Worm (Caenorhabditis elegans) whole organism, L3 larva: Measurements from ENCODE around the gene his-5.

Source experiments
- R02D3.7 ChIP-seq: fragments of 150-350 bp; optimal IDR thresholded peaks from 2 replicates; lab custom pipeline; 2014; ENCODE audit warnings: missing biosample characterization, missing genetic modification characterization
- aly-2 ChIP-seq: fragments of 150-350 bp; optimal IDR thresholded peaks from 2 replicates; lab custom pipeline; 2014; ENCODE audit warnings: missing biosample characterization, missing genetic modification characterization
- ama-1 ChIP-seq: fragments of 150-350 bp; optimal IDR thresholded peaks from 2 replicates; lab custom pipeline; 2018
- ceh-16 ChIP-seq: sonication (generic microtip); optimal IDR thresholded peaks from 2 replicates; lab custom pipeline; 2017; ENCODE audit warnings: missing biosample characterization, missing genetic modification characterization
- ceh-28 ChIP-seq: fragments of 150-350 bp; optimal IDR thresholded peaks from 2 replicates; lab custom pipeline; 2014; ENCODE audit warnings: missing biosample characterization, missing genetic modification reagents, missing genetic modification characterization
- ceh-82 ChIP-seq: fragments of 150-350 bp; optimal IDR thresholded peaks from 2 replicates; lab custom pipeline; 2014; ENCODE audit warnings: missing biosample characterization, missing genetic modification characterization
- daf-12 ChIP-seq: fragments of 150-350 bp; optimal IDR thresholded peaks from 2 replicates; lab custom pipeline; 2014; ENCODE audit warnings: missing biosample characterization, missing genetic modification reagents, missing genetic modification characterization
- egl-27 ChIP-seq: sonication (generic microtip); optimal IDR thresholded peaks from 4 replicates; lab custom pipeline; 2017; ENCODE audit warnings: missing biosample characterization, missing genetic modification reagents, missing genetic modification characterization
- egl-5 ChIP-seq: fragments of 150-350 bp; optimal IDR thresholded peaks from 2 replicates; lab custom pipeline; 2017; ENCODE audit warnings: missing biosample characterization, missing genetic modification reagents, missing genetic modification characterization, inconsistent platforms
- elt-1 ChIP-seq: fragments of 150-350 bp; optimal IDR thresholded peaks from 2 replicates; lab custom pipeline; 2014; ENCODE audit warnings: missing biosample characterization, missing genetic modification characterization
- elt-2 ChIP-seq: sonication (generic microtip); optimal IDR thresholded peaks from 2 replicates; lab custom pipeline; 2016; ENCODE audit warnings: missing genetic modification reagents, mild to moderate bottlenecking, missing genetic modification characterization, missing compliant biosample characterization
- elt-3 ChIP-seq, 3 experiments: fragments of 150-350 bp in 1 of 3; sonication (generic microtip) in 2 of 3; optimal IDR thresholded peaks; 2 replicates in 2 of 3; 4 replicates in 1 of 3; lab custom pipeline; 2014 to 2017; ENCODE audit warnings: missing biosample characterization in 3 of 3, missing genetic modification characterization in 3 of 3
- eor-1 ChIP-seq, 2 experiments: fragments of 150-350 bp; optimal IDR thresholded peaks; 2 replicates each; lab custom pipeline; 2014 to 2018; ENCODE audit warnings: missing biosample characterization in 2 of 2, missing genetic modification characterization in 2 of 2
- fkh-10 ChIP-seq: sonication (generic microtip); optimal IDR thresholded peaks from 2 replicates; lab custom pipeline; 2017; ENCODE audit warnings: missing biosample characterization, missing genetic modification reagents, missing genetic modification characterization
- fkh-2 ChIP-seq: fragments of 150-350 bp; optimal IDR thresholded peaks from 2 replicates; lab custom pipeline; 2014; ENCODE audit warnings: missing biosample characterization, missing genetic modification reagents, missing genetic modification characterization
- hmg-11 ChIP-seq: sonication (generic microtip); optimal IDR thresholded peaks from 2 replicates; lab custom pipeline; 2016; ENCODE audit warnings: missing genetic modification characterization, missing compliant biosample characterization
- lin-15B ChIP-seq: fragments of 150-350 bp; optimal IDR thresholded peaks from 2 replicates; lab custom pipeline; 2014; ENCODE audit warnings: missing biosample characterization, missing genetic modification characterization
- lin-39 ChIP-seq: fragments of 150-350 bp; optimal IDR thresholded peaks from 2 replicates; lab custom pipeline; 2018; ENCODE audit warnings: missing biosample characterization, missing genetic modification reagents, missing genetic modification characterization
- lsy-12 ChIP-seq: sonication (generic microtip); optimal IDR thresholded peaks from 2 replicates; lab custom pipeline; 2016; ENCODE audit warnings: mild to moderate bottlenecking, missing genetic modification characterization, missing compliant biosample characterization
- nfya-1 ChIP-seq: sonication (generic microtip); optimal IDR thresholded peaks from 2 replicates; lab custom pipeline; 2017; ENCODE audit warnings: missing genetic modification characterization, mild to moderate bottlenecking, missing compliant biosample characterization, antibody characterized with exemption, moderate library complexity; ENCODE audit not compliant: insufficient read depth
- nhr-11 ChIP-seq: fragments of 150-350 bp; optimal IDR thresholded peaks from 2 replicates; lab custom pipeline; 2014; ENCODE audit warnings: missing biosample characterization, missing genetic modification characterization
- nhr-12 ChIP-seq: fragments of 150-350 bp; optimal IDR thresholded peaks from 2 replicates; lab custom pipeline; 2014; ENCODE audit warnings: missing biosample characterization, missing genetic modification characterization
- nhr-23 ChIP-seq: fragments of 150-350 bp; optimal IDR thresholded peaks from 2 replicates; lab custom pipeline; 2014; ENCODE audit warnings: missing biosample characterization, missing genetic modification reagents, missing genetic modification characterization
- nhr-237 ChIP-seq: fragments of 150-350 bp; optimal IDR thresholded peaks from 2 replicates; lab custom pipeline; 2014; ENCODE audit warnings: missing biosample characterization, missing genetic modification characterization
- nhr-43 ChIP-seq: sonication (generic microtip); optimal IDR thresholded peaks from 2 replicates; lab custom pipeline; 2016; ENCODE audit warnings: mild to moderate bottlenecking, missing genetic modification characterization, missing compliant biosample characterization; ENCODE audit not compliant: poor library complexity, severe bottlenecking
- nhr-76 ChIP-seq: fragments of 150-350 bp; sonication (generic microtip); optimal IDR thresholded peaks from 5 replicates; lab custom pipeline; 2014; ENCODE audit warnings: missing biosample characterization, missing genetic modification characterization
- nhr-77 ChIP-seq: fragments of 150-350 bp; optimal IDR thresholded peaks from 2 replicates; lab custom pipeline; 2014; ENCODE audit warnings: missing biosample characterization, missing genetic modification characterization
- pha-4 ChIP-seq: fragments of 150-350 bp; optimal IDR thresholded peaks from 2 replicates; lab custom pipeline; 2014; ENCODE audit warnings: missing biosample characterization, missing genetic modification reagents, missing genetic modification characterization
- pqm-1 ChIP-seq: fragments of 150-350 bp; optimal IDR thresholded peaks from 2 replicates; lab custom pipeline; 2017; ENCODE audit warnings: missing biosample characterization, missing genetic modification characterization, inconsistent platforms
- sea-2 ChIP-seq: fragments of 150-350 bp; sonication (generic microtip); optimal IDR thresholded peaks from 4 replicates; lab custom pipeline; 2014; ENCODE audit warnings: missing biosample characterization, missing genetic modification reagents, missing genetic modification characterization
- skn-1 ChIP-seq: fragments of 150-350 bp; optimal IDR thresholded peaks from 2 replicates; lab custom pipeline; 2014; ENCODE audit warnings: missing biosample characterization, missing genetic modification characterization
- snpc-4 ChIP-seq: fragments of 150-350 bp; optimal IDR thresholded peaks from 2 replicates; lab custom pipeline; 2014; ENCODE audit warnings: missing biosample characterization, missing genetic modification characterization
- unc-62 ChIP-seq: fragments of 150-350 bp; sonication (generic microtip); optimal IDR thresholded peaks from 4 replicates; lab custom pipeline; 2014; ENCODE audit warnings: missing biosample characterization, missing genetic modification reagents, missing genetic modification characterization
- zag-1 ChIP-seq: fragments of 150-350 bp; optimal IDR thresholded peaks from 2 replicates; lab custom pipeline; 2014; ENCODE audit warnings: missing biosample characterization, missing genetic modification characterization
- ztf-11 ChIP-seq: fragments of 150-350 bp; optimal IDR thresholded peaks from 2 replicates; lab custom pipeline; 2014; ENCODE audit warnings: missing biosample characterization, missing genetic modification characterization
- ztf-4 ChIP-seq: fragments of 150-350 bp; optimal IDR thresholded peaks from 2 replicates; lab custom pipeline; 2014; ENCODE audit warnings: missing biosample characterization, missing genetic modification characterization

Gene his-5

DNA sequence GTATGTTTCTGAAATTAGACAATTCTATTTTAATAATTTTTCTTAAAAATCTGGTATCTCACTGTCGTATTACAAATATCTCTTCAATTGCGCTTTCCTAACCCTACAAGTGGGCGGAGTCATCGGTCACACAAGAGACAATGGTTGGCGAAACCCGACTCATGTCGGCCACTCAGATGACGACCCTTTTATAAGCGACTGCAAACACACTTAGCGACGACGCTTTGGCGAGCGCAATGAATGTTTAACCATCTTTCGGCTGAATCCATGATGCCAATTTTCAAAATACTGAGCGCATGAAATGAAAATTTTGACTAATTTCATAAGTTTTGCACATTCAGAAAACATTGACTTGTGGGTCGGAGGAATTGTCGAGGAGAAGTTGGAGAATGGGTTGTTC, 34.7 kb upstream of the his-5 start (continued):
- TF ChIP-seq elt-2 (tag; lab: Kevin White, UChicago): peak; percentile 70
- peak; percentile 51 for TF ChIP-seq ama-1 (lab: Kevin White, UChicago)
- peak; percentile 83 for TF ChIP-seq sea-2 (GFP tag; lab: Kevin White, UChicago)
- peak; percentile 26 for TF ChIP-seq lin-39 (tag; lab: Kevin White, UChicago)
- TF ChIP-seq snpc-4 (tag; lab: Kevin White, UChicago): peak; percentile 100
- TF ChIP-seq ceh-16 (tag; lab: Kevin White, UChicago): peak; percentile 53
- TF ChIP-seq nhr-77 (tag; lab: Kevin White, UChicago): peak; percentile 88
- TF ChIP-seq nhr-11 (tag; lab: Kevin White, UChicago): no peak
- TF ChIP-seq R02D3.7 (tag; lab: Kevin White, UChicago): peak; percentile 81
- no peak for TF ChIP-seq elt-1
- TF ChIP-seq lin-15B (tag; lab: Kevin White, UChicago): peak; percentile 7
- TF ChIP-seq nhr-23 (tag; lab: Kevin White, UChicago): no peak
- TF ChIP-seq aly-2: peak; percentile 89
- TF ChIP-seq egl-27: peak; percentile 72
- TF ChIP-seq pha-4: no peak
- peak; percentile 45 for TF ChIP-seq skn-1
- TF ChIP-seq fkh-2 (tag; lab: Kevin White, UChicago): no peak
- TF ChIP-seq unc-62 (GFP tag; lab: Kevin White, UChicago): peak; percentile 90
- no peak for TF ChIP-seq daf-12
- peak in 1 of 2 experiments; percentile 17 for TF ChIP-seq eor-1 (tag; optimal IDR thresholded peaks at IDR 0.05; lab: Kevin White, UChicago)
- peak; percentile 48 for TF ChIP-seq ceh-28 (tag; lab: Kevin White, UChicago)
- TF ChIP-seq zag-1 (tag; lab: Kevin White, UChicago): peak; percentile 68
- TF ChIP-seq nfya-1 (tag; lab: Kevin White, UChicago): peak; percentile 76
- TF ChIP-seq lsy-12 (tag; lab: Kevin White, UChicago): peak; percentile 95
- no peak for TF ChIP-seq nhr-12 (tag; lab: Kevin White, UChicago)
- TF ChIP-seq, all 47 proteins: peak for 36

DNA sequence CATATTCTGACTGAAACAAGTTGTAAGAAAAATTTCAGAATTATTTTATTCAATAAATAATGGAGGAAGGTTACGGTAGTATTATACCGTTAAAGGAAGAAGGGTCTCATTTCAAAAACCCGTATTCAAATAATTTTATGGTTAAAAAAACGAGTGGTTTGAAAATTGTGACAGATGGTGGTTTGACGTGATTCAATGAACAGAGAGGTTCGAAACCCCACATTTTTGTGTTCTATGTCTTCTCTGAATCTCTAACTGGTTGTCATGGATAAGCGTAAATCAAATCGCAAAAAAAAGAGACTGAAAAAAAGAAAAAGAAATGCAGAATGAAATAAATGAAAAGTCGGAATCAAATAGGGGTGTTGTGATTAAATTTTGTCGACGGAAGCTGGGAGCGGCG, 27.7 kb upstream of the his-5 start, which contains the start of gene ZK994.6:
TSS of gene ZK994.6 (minus strand) at position 101 of the 400 bp plus-strand sequence.
- TF ChIP-seq lin-15B (tag; lab: Kevin White, UChicago): no peak

DNA sequence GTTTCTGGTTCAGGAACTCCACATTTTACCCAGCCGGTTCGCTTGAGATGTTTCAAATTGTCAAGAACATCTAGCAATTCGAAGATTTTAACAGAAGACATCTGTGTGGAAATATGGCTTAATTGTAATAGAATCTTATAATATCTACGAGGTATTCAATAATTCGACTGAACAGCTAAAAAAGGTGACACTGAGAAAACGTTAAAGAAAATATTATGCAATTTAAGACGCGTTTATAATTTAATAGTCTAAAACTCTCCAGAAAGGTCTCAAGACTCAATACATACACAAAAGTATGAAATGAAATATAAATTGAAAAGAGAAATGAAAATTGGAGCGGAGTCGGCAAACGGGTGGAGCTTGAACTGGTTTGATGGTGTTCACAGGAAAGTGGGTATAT, 21.7 kb upstream of the his-5 start, which contains the start of gene F45F2.9:
TSS of gene F45F2.9 (minus strand) at position 101 of the 400 bp plus-strand sequence.
- no peak for TF ChIP-seq lsy-12 (tag; lab: Kevin White, UChicago)
- no peak for TF ChIP-seq ceh-82
- TF ChIP-seq nhr-77 (tag; lab: Kevin White, UChicago): no peak
- TF ChIP-seq fkh-10 (GFP tag; lab: Kevin White, UChicago): no peak
- TF ChIP-seq pqm-1 (tag; lab: Kevin White, UChicago): no peak
- no peak for TF ChIP-seq skn-1
- no peak for TF ChIP-seq elt-2 (tag; lab: Kevin White, UChicago)
- no peak for TF ChIP-seq nhr-23 (tag; lab: Kevin White, UChicago)
- no peak for TF ChIP-seq R02D3.7 (tag; lab: Kevin White, UChicago)
- no peak for TF ChIP-seq snpc-4 (tag; lab: Kevin White, UChicago)
- TF ChIP-seq unc-62 (GFP tag; lab: Kevin White, UChicago): no peak
- no peak for TF ChIP-seq lin-39 (tag; lab: Kevin White, UChicago)
- no peak for TF ChIP-seq elt-3 (tag; optimal IDR thresholded peaks at IDR 0.05; lab: Kevin White, UChicago)
- TF ChIP-seq ztf-11 (tag; lab: Kevin White, UChicago): no peak
- no peak for TF ChIP-seq ceh-16 (tag; lab: Kevin White, UChicago)
- no peak for TF ChIP-seq ztf-4 (tag; lab: Kevin White, UChicago)
- no peak for TF ChIP-seq fkh-2 (tag; lab: Kevin White, UChicago)
- no peak for TF ChIP-seq egl-5 (tag; lab: Kevin White, UChicago)
- TF ChIP-seq nhr-76: no peak

DNA sequence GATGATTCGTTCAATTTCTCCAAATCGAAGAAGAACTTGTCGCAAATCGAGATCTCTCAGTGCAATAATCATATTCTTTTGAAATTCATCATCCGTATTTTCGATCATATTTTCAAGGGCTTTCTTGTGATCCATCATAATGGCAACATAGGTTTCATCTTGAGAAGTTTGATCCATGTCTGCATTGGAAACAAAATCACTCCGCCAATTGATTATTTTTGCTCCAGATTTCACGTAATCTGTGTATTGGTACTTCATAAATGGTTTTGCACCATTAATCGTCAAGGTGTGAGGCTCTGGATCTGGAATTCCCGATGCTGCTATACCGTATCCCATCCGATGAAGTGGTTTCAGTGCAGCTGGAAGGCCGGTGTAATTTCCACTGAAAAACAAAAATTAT, 18.6 kb upstream of the his-5 start:
- TF ChIP-seq nhr-77 (tag; lab: Kevin White, UChicago) (no peak), lsy-12 (tag; lab: Kevin White, UChicago) (no peak), nhr-76 (no peak), ceh-82 (no peak), hmg-11 (tag; lab: Kevin White, UChicago) (no peak), nhr-43 (no peak), ceh-16 (tag; lab: Kevin White, UChicago) (no peak), elt-1 (no peak), nhr-237 (tag; lab: Kevin White, UChicago) (no peak)
- TF ChIP-seq, all 47 proteins: peak for 0
